Fruit fly (Drosophila melanogaster): Measurements from ENCODE around the gene CG15160.

The CG15160 gene

DNA sequence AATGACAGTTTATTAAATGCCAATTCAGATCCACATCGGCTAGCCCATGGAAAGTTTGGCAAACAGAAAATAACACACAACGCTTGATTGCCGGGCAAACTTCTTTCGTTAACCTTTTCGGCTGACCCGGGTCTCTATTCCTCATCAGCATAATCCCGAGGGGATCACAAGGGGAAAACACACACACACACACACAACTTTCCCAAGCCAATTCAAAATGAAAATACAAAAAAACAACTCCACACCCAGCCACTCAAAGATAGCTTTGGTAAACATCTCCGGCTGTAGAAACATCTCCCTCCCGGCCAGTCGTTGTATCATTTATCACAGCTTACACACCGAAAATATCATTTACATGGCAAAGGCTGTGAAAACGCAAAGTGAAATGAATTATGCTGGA is 29.5 kb downstream of the CG15160 start:
- TF ChIP-seq CG12768 (GFP tag; optimal IDR thresholded peaks at IDR 0.05): no peak
- TF ChIP-seq cnc (optimal IDR thresholded peaks at IDR 0.05): no peak
- peak; percentile 5 for TF ChIP-seq tj (GFP tag; optimal IDR thresholded peaks at IDR 0.05)

dm6 chr2L:18621357-18622211 is 30.9 kb downstream of the CG15160 start:
- TF ChIP-seq cic (GFP tag; optimal IDR thresholded peaks at IDR 0.05): peak; percentile 94
- peak; percentile 81 for TF ChIP-seq Hr96 (GFP tag; optimal IDR thresholded peaks at IDR 0.05)
- TF ChIP-seq CG12768 (GFP tag; optimal IDR thresholded peaks at IDR 0.05): peak; percentile 74
- TF ChIP-seq kay (GFP tag; ENCODE audit: borderline replicate concordance): no peak
- peak; percentile 35 for TF ChIP-seq ovo (GFP tag; optimal IDR thresholded peaks at IDR 0.05)
- TF ChIP-seq tj (GFP tag; optimal IDR thresholded peaks at IDR 0.05): peak; percentile 80
- no peak for TF ChIP-seq cnc (optimal IDR thresholded peaks at IDR 0.05)
- peak; percentile 42 for TF ChIP-seq CG1620 (GFP tag; optimal IDR thresholded peaks at IDR 0.05)
- peak; percentile 64 for TF ChIP-seq Clk (GFP tag; optimal IDR thresholded peaks at IDR 0.05)
- TF ChIP-seq CG7045 (GFP tag; optimal IDR thresholded peaks at IDR 0.05): peak; percentile 77
- peak; percentile 70 for TF ChIP-seq pad (GFP tag; optimal IDR thresholded peaks at IDR 0.05)
- TF ChIP-seq Mnt (GFP tag; optimal IDR thresholded peaks at IDR 0.05): peak; percentile 53
- peak; percentile 70 for TF ChIP-seq Crg-1 (GFP tag; optimal IDR thresholded peaks at IDR 0.05)
- TF ChIP-seq CG11617 (GFP tag; optimal IDR thresholded peaks at IDR 0.05): peak; percentile 93
- peak; percentile 67 for TF ChIP-seq CG5204 (GFP tag; optimal IDR thresholded peaks at IDR 0.05)
- peak; percentile 88 for TF ChIP-seq CG14711 (tag; optimal IDR thresholded peaks at IDR 0.05)
- TF ChIP-seq CG7101 (tag; optimal IDR thresholded peaks at IDR 0.05): peak; percentile 90
- TF ChIP-seq bab1 (GFP tag; optimal IDR thresholded peaks at IDR 0.05): peak; percentile 90
- peak; percentile 71 for TF ChIP-seq toe (GFP tag; optimal IDR thresholded peaks at IDR 0.05)
- TF ChIP-seq CG33017 (tag; optimal IDR thresholded peaks at IDR 0.05): peak; percentile 86

- TF ChIP-seq tj (GFP tag; optimal IDR thresholded peaks at IDR 0.05) (no peak), Hr96 (GFP tag; optimal IDR thresholded peaks at IDR 0.05) (no peak), cic (GFP tag; optimal IDR thresholded peaks at IDR 0.05) (no peak), pad (GFP tag; optimal IDR thresholded peaks at IDR 0.05) (no peak), Clk (GFP tag; optimal IDR thresholded peaks at IDR 0.05) (no peak), cnc (optimal IDR thresholded peaks at IDR 0.05) (no peak), CG5204 (GFP tag; optimal IDR thresholded peaks at IDR 0.05) (no peak)
Observed at dm6 chr2L:18623435-18623834, 32.7 kb downstream of the CG15160 start.

- TF ChIP-seq Hr96 (GFP tag; optimal IDR thresholded peaks at IDR 0.05) (no peak), ovo (GFP tag; optimal IDR thresholded peaks at IDR 0.05) (no peak), Clk (GFP tag; optimal IDR thresholded peaks at IDR 0.05) (no peak), bab1 (GFP tag; optimal IDR thresholded peaks at IDR 0.05) (no peak), CG33017 (tag; optimal IDR thresholded peaks at IDR 0.05) (no peak), Mnt (GFP tag; optimal IDR thresholded peaks at IDR 0.05) (no peak), kay (GFP tag; ENCODE audit: borderline replicate concordance) (no peak), cic (GFP tag; optimal IDR thresholded peaks at IDR 0.05) (no peak), CG1620 (GFP tag; optimal IDR thresholded peaks at IDR 0.05) (no peak), cnc (optimal IDR thresholded peaks at IDR 0.05) (no peak), CG7045 (GFP tag; optimal IDR thresholded peaks at IDR 0.05) (no peak), CG7101 (tag; optimal IDR thresholded peaks at IDR 0.05) (no peak)
Observed at dm6 chr2L:18624362-18624761, 33.7 kb downstream of the CG15160 start.

DNA sequence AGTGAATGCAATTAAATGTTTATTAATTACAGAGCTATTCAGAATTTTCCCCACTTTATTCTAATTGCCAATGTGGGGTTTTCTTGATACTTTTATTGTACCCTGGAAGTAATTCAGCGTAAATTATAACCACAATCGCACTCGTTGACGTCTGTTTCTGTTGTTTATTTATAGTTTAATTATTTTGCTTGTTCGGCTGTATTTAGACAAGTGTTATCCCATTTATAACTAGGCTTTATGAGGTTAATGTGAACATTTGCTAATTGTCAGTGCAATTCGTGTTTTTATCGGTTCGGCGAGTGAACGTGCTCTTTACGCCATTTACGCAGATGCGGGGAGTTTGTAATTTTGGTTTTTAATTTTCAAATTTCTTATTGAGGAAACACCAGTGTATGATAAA is 34.3 kb downstream of the CG15160 start:
- peak; percentile 49 for TF ChIP-seq CG33017 (tag; optimal IDR thresholded peaks at IDR 0.05)
- no peak for TF ChIP-seq Crg-1 (GFP tag; optimal IDR thresholded peaks at IDR 0.05)
- TF ChIP-seq CG12768 (GFP tag; optimal IDR thresholded peaks at IDR 0.05): no peak
- no peak for TF ChIP-seq Hr96 (GFP tag; optimal IDR thresholded peaks at IDR 0.05)
- TF ChIP-seq ovo (GFP tag; optimal IDR thresholded peaks at IDR 0.05): no peak
- no peak for TF ChIP-seq pad (GFP tag; optimal IDR thresholded peaks at IDR 0.05)
- no peak for TF ChIP-seq toe (GFP tag; optimal IDR thresholded peaks at IDR 0.05)
- peak; percentile 29 for TF ChIP-seq CG7101 (tag; optimal IDR thresholded peaks at IDR 0.05)
- peak; percentile 0 for TF ChIP-seq CG7045 (GFP tag; optimal IDR thresholded peaks at IDR 0.05)
- TF ChIP-seq CG5204 (GFP tag; optimal IDR thresholded peaks at IDR 0.05): no peak
- peak; percentile 32 for TF ChIP-seq cic (GFP tag; optimal IDR thresholded peaks at IDR 0.05)
- no peak for TF ChIP-seq tj (GFP tag; optimal IDR thresholded peaks at IDR 0.05)
- TF ChIP-seq CG1620 (GFP tag; optimal IDR thresholded peaks at IDR 0.05): no peak
- TF ChIP-seq Mnt (GFP tag; optimal IDR thresholded peaks at IDR 0.05): no peak
- TF ChIP-seq kay (GFP tag; ENCODE audit: borderline replicate concordance): no peak
- no peak for TF ChIP-seq Clk (GFP tag; optimal IDR thresholded peaks at IDR 0.05)

DNA sequence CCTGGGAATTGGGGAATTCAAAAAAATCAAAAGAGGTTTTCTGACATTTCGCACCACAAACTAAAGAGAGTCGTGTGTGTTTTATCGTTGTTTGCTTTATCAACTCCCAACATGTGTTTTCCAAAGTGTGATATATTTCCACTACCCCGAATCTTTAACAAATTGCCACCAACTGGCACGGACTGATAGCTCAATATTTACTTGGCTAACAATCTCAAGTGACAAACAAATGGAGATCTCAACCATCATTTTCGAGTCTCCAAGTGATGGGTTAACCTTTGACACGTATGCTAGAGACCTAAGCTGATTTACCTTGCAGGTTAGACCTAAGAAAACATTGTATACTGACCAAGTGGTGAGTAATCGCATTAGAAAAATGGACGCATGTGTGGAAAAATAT is 34.8 kb downstream of the CG15160 start:
- no peak for TF ChIP-seq tj (GFP tag; optimal IDR thresholded peaks at IDR 0.05)
- no peak for TF ChIP-seq Clk (GFP tag; optimal IDR thresholded peaks at IDR 0.05)
- no peak for TF ChIP-seq CG7045 (GFP tag; optimal IDR thresholded peaks at IDR 0.05)

- TF ChIP-seq cic (GFP tag; optimal IDR thresholded peaks at IDR 0.05) (peak; percentile 23), CG1620 (GFP tag; optimal IDR thresholded peaks at IDR 0.05) (no peak), CG33017 (tag; optimal IDR thresholded peaks at IDR 0.05) (no peak), cnc (optimal IDR thresholded peaks at IDR 0.05) (no peak), CG7101 (tag; optimal IDR thresholded peaks at IDR 0.05) (peak; percentile 9), tj (GFP tag; optimal IDR thresholded peaks at IDR 0.05) (peak; percentile 81), Mnt (GFP tag; optimal IDR thresholded peaks at IDR 0.05) (no peak)
Observed at dm6 chr2L:18626987-18627386, 36.3 kb downstream of the CG15160 start.

All from whole organism, adult.